Worm (Caenorhabditis elegans) whole organism, mixed stage, embryonic: ENCODE measurements around the gene str-190.

Experiments used
- M03D4.4 ChIP-seq: sonication (generic microtip); optimal IDR thresholded peaks from 2 replicates; lab custom pipeline; 2017; ENCODE audit warnings: mild to moderate bottlenecking, missing genetic modification characterization, missing compliant biosample characterization
- bed-3 ChIP-seq: fragments of 200-800 bp; sonication (Bioruptor generic); optimal IDR thresholded peaks from 3 replicates; lab custom pipeline; 2018; ENCODE audit warnings: mild to moderate bottlenecking, missing genetic modification characterization, moderate library complexity, missing compliant biosample characterization
- blmp-1 ChIP-seq: fragments of 150-350 bp; optimal IDR thresholded peaks from 2 replicates; lab custom pipeline; 2014; ENCODE audit warnings: missing biosample characterization, missing genetic modification characterization
- ceh-39 ChIP-seq: fragments of 150-350 bp; optimal IDR thresholded peaks from 2 replicates; lab custom pipeline; 2014; ENCODE audit warnings: missing biosample characterization, missing genetic modification characterization
- ceh-43 ChIP-seq: fragments of 200-800 bp; sonication (Bioruptor generic); optimal IDR thresholded peaks from 2 replicates; lab custom pipeline; 2018; ENCODE audit warnings: mild to moderate bottlenecking, missing genetic modification characterization, moderate library complexity, missing compliant biosample characterization
- ceh-83 ChIP-seq: fragments of 200-800 bp; sonication (Bioruptor generic); optimal IDR thresholded peaks from 2 replicates; lab custom pipeline; 2018; ENCODE audit warnings: mild to moderate bottlenecking, missing genetic modification characterization, missing compliant biosample characterization
- ces-1 ChIP-seq: fragments of 150-350 bp; optimal IDR thresholded peaks from 2 replicates; lab custom pipeline; 2014; ENCODE audit warnings: missing biosample characterization, missing genetic modification reagents, missing genetic modification characterization
- cnd-1 ChIP-seq: fragments of 200-800 bp; sonication (Bioruptor generic); optimal IDR thresholded peaks from 2 replicates; lab custom pipeline; 2018; ENCODE audit warnings: mild to moderate bottlenecking, missing genetic modification characterization, missing compliant biosample characterization
- drap-1 ChIP-seq: fragments of 200-800 bp; sonication (Bioruptor generic); optimal IDR thresholded peaks from 3 replicates; lab custom pipeline; 2018; ENCODE audit warnings: mild to moderate bottlenecking, missing genetic modification characterization, missing compliant biosample characterization
- elt-1 ChIP-seq: sonication (generic microtip); optimal IDR thresholded peaks from 2 replicates; lab custom pipeline; 2017; ENCODE audit warnings: missing genetic modification characterization, mild to moderate bottlenecking, missing compliant biosample characterization, antibody characterized with exemption, moderate library complexity, borderline replicate concordance; ENCODE audit not compliant: insufficient read depth
- elt-3 ChIP-seq: fragments of 150-350 bp; optimal IDR thresholded peaks from 2 replicates; lab custom pipeline; 2014; ENCODE audit warnings: missing biosample characterization, missing genetic modification characterization
- flh-1 ChIP-seq: fragments of 200-800 bp; sonication (Bioruptor generic); optimal IDR thresholded peaks from 2 replicates; lab custom pipeline; 2018; ENCODE audit warnings: mild to moderate bottlenecking, missing genetic modification characterization, moderate library complexity, missing compliant biosample characterization
- ham-2 ChIP-seq: fragments of 200-800 bp; sonication (Bioruptor generic); optimal IDR thresholded peaks from 2 replicates; lab custom pipeline; 2018; ENCODE audit warnings: mild to moderate bottlenecking, missing genetic modification characterization, missing compliant biosample characterization
- hlh-1 ChIP-seq: fragments of 150-350 bp; optimal IDR thresholded peaks from 2 replicates; lab custom pipeline; 2014; ENCODE audit warnings: missing biosample characterization, missing genetic modification reagents, missing genetic modification characterization
- lin-13 ChIP-seq: fragments of 150-350 bp; optimal IDR thresholded peaks from 2 replicates; lab custom pipeline; 2014; ENCODE audit warnings: missing biosample characterization, missing genetic modification characterization
- lin-32 ChIP-seq: fragments of 200-800 bp; sonication (Bioruptor generic); optimal IDR thresholded peaks from 2 replicates; lab custom pipeline; 2018; ENCODE audit warnings: mild to moderate bottlenecking, missing genetic modification characterization, missing compliant biosample characterization
- lsy-2 ChIP-seq: fragments of 150-350 bp; optimal IDR thresholded peaks from 2 replicates; lab custom pipeline; 2014; ENCODE audit warnings: missing biosample characterization, missing genetic modification characterization
- mab-5 ChIP-seq: fragments of 150-350 bp; optimal IDR thresholded peaks from 2 replicates; lab custom pipeline; 2014; ENCODE audit warnings: missing biosample characterization, missing genetic modification characterization
- mep-1 ChIP-seq: fragments of 150-350 bp; optimal IDR thresholded peaks from 2 replicates; lab custom pipeline; 2017; ENCODE audit warnings: missing biosample characterization, missing genetic modification reagents, missing genetic modification characterization, inconsistent platforms
- mls-2 ChIP-seq: sonication (generic microtip); optimal IDR thresholded peaks from 2 replicates; lab custom pipeline; 2016; ENCODE audit warnings: mild to moderate bottlenecking, missing genetic modification characterization, moderate library complexity, missing compliant biosample characterization
- nhr-12 ChIP-seq: fragments of 150-350 bp; optimal IDR thresholded peaks from 2 replicates; lab custom pipeline; 2014; ENCODE audit warnings: missing biosample characterization, missing genetic modification characterization
- nhr-2 ChIP-seq: fragments of 150-350 bp; optimal IDR thresholded peaks from 2 replicates; lab custom pipeline; 2014; ENCODE audit warnings: missing biosample characterization, missing genetic modification characterization
- nhr-237 ChIP-seq: fragments of 150-350 bp; optimal IDR thresholded peaks from 2 replicates; lab custom pipeline; 2014; ENCODE audit warnings: missing biosample characterization, missing genetic modification characterization
- nhr-28 ChIP-seq: fragments of 150-350 bp; optimal IDR thresholded peaks from 2 replicates; lab custom pipeline; 2014; ENCODE audit warnings: missing biosample characterization, missing genetic modification characterization
- nhr-76 ChIP-seq: sonication (generic microtip); optimal IDR thresholded peaks from 2 replicates; lab custom pipeline; 2017; ENCODE audit warnings: missing biosample characterization, missing genetic modification characterization
- pha-4 ChIP-seq: fragments of 150-350 bp; optimal IDR thresholded peaks from 2 replicates; lab custom pipeline; 2018; ENCODE audit warnings: missing biosample characterization, missing genetic modification reagents, missing genetic modification characterization
- sem-2 ChIP-seq: fragments of 200-800 bp; sonication (Bioruptor generic); optimal IDR thresholded peaks from 2 replicates; lab custom pipeline; 2018; ENCODE audit warnings: mild to moderate bottlenecking, missing genetic modification characterization, missing compliant biosample characterization
- snpc-4 ChIP-seq: fragments of 150-350 bp; optimal IDR thresholded peaks from 2 replicates; lab custom pipeline; 2014; ENCODE audit warnings: missing biosample characterization, missing genetic modification characterization
- sptf-1 ChIP-seq: sonication (generic microtip); optimal IDR thresholded peaks from 2 replicates; lab custom pipeline; 2017; ENCODE audit warnings: mild to moderate bottlenecking, missing genetic modification characterization, moderate library complexity, missing compliant biosample characterization
- tbx-8 ChIP-seq: fragments of 200-800 bp; sonication (Bioruptor generic); optimal IDR thresholded peaks from 2 replicates; lab custom pipeline; 2018; ENCODE audit warnings: mild to moderate bottlenecking, missing genetic modification characterization, moderate library complexity, missing compliant biosample characterization
- unc-120 ChIP-seq: sonication (generic microtip); optimal IDR thresholded peaks from 2 replicates; lab custom pipeline; 2017; ENCODE audit warnings: missing genetic modification characterization, missing compliant biosample characterization; ENCODE audit not compliant: poor library complexity, severe bottlenecking
- unc-39 ChIP-seq: fragments of 150-350 bp; optimal IDR thresholded peaks from 2 replicates; lab custom pipeline; 2014; ENCODE audit warnings: missing biosample characterization, missing genetic modification characterization
- unc-62 ChIP-seq: fragments of 150-350 bp; optimal IDR thresholded peaks from 2 replicates; lab custom pipeline; 2014; ENCODE audit warnings: missing biosample characterization, missing genetic modification reagents, missing genetic modification characterization
- zip-8 ChIP-seq: fragments of 150-350 bp; optimal IDR thresholded peaks from 2 replicates; lab custom pipeline; 2014; ENCODE audit warnings: missing biosample characterization, missing genetic modification characterization
- ztf-11 ChIP-seq: fragments of 150-350 bp; optimal IDR thresholded peaks from 2 replicates; lab custom pipeline; 2014; ENCODE audit warnings: missing biosample characterization, missing genetic modification characterization

The str-190 gene

DNA sequence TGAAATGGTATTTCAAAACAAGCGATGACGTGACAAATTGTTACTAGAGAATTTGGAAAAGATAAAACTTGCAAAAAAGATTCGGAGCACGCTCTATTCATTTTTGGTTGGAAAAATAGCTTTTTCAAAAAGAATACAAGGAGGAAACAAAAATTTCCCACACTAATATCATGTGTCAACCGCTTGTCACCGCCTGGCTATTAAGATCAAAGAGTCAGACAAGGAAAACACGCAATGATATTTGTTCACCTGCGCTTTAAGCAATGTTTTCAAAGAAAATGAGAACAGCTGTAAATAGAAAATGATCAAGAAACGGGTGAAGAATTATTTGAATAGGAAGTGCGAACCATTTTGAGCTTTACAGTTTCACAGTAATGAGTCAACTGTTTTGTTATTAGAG lies 1.5 kb downstream of the str-190 start, which contains the start of gene srh-125:
srh-125 (minus strand) TSS at position 101 of the 400 bp plus-strand sequence.
- TF ChIP-seq sem-2 (GFP tag; lab: Kevin White, UChicago) (no peak), lsy-2 (tag; lab: Kevin White, UChicago) (no peak), blmp-1 (tag; lab: Kevin White, UChicago) (no peak), mab-5 (no peak), elt-3 (tag; lab: Kevin White, UChicago) (no peak), ceh-83 (no peak), ztf-11 (tag; lab: Kevin White, UChicago) (no peak), ceh-43 (GFP tag; lab: Kevin White, UChicago) (no peak), nhr-12 (tag; lab: Kevin White, UChicago) (no peak), elt-1 (tag; lab: Kevin White, UChicago) (no peak), mep-1 (tag; lab: Kevin White, UChicago) (no peak)

- TF ChIP-seq blmp-1 (tag; lab: Kevin White, UChicago) = no peak
- TF ChIP-seq mls-2 (tag; lab: Kevin White, UChicago) = no peak
- no peak for TF ChIP-seq M03D4.4 (tag; lab: Kevin White, UChicago)
- TF ChIP-seq nhr-237 (tag; lab: Kevin White, UChicago) = no peak
- no peak for TF ChIP-seq nhr-76 (tag; lab: Kevin White, UChicago)
- TF ChIP-seq, all 35 proteins: peak for 0
These were observed 5.5 kb downstream of the str-190 start, which contains the start of gene str-28 for ce11 chrV:7472815-7473214. str-28 (minus strand) TSS chrV:7472915.

DNA sequence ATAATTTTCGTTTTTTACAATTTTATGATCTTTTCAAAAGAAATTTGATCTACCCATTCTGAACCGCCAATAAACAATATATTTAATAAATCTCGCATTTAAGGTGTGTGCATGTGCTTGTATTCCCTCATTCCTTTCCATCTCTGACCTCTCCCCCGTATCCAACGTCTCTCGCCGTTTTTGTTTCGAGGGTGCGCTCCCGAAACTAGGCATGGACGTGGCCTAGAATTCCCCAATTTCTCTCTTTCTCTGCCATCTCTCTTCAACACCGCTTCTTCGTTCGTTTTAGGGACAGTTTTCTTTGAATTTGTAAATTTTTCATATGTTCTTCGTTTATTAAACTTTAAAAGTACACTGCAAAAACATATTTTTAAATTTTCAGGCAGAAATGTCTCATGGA lies 12.8 kb downstream of the str-190 start, which contains the start of gene F25E5.1:
F25E5.1 (plus strand) TSS at position 376 of the 400 bp plus-strand sequence.
- TF ChIP-seq unc-39 (tag; lab: Kevin White, UChicago) (no peak), nhr-76 (tag; lab: Kevin White, UChicago) (no peak), nhr-28 (tag; lab: Kevin White, UChicago) (no peak), ceh-39 (tag; lab: Kevin White, UChicago) (no peak), nhr-2 (tag; lab: Kevin White, UChicago) (no peak), M03D4.4 (tag; lab: Kevin White, UChicago) (peak; percentile 37), ztf-11 (tag; lab: Kevin White, UChicago) (no peak), flh-1 (GFP tag; lab: Kevin White, UChicago) (no peak), mls-2 (tag; lab: Kevin White, UChicago) (no peak), lin-13 (tag; lab: Kevin White, UChicago) (peak; percentile 54), nhr-237 (tag; lab: Kevin White, UChicago) (peak; percentile 31), ham-2 (GFP tag; lab: Kevin White, UChicago) (no peak), elt-1 (tag; lab: Kevin White, UChicago) (no peak), sem-2 (GFP tag; lab: Kevin White, UChicago) (no peak), unc-62 (no peak), snpc-4 (tag; lab: Kevin White, UChicago) (no peak), ceh-83 (no peak), elt-3 (tag; lab: Kevin White, UChicago) (no peak), blmp-1 (tag; lab: Kevin White, UChicago) (no peak), mab-5 (no peak), mep-1 (tag; lab: Kevin White, UChicago) (peak; percentile 59), bed-3 (GFP tag; lab: Kevin White, UChicago) (no peak), sptf-1 (tag; lab: Kevin White, UChicago) (peak; percentile 45), lsy-2 (tag; lab: Kevin White, UChicago) (peak; percentile 58), zip-8 (tag; lab: Kevin White, UChicago) (no peak), tbx-8 (GFP tag; lab: Kevin White, UChicago) (no peak), unc-120 (tag; lab: Kevin White, UChicago) (peak; percentile 98), ces-1 (GFP tag; lab: Kevin White, UChicago) (no peak), lin-32 (GFP tag; lab: Kevin White, UChicago) (no peak), pha-4 (tag; lab: Kevin White, UChicago) (peak; percentile 44), hlh-1 (tag; lab: Kevin White, UChicago) (no peak), nhr-12 (tag; lab: Kevin White, UChicago) (no peak), drap-1 (GFP tag; lab: Kevin White, UChicago) (no peak), cnd-1 (tag; lab: Kevin White, UChicago) (no peak), ceh-43 (GFP tag; lab: Kevin White, UChicago) (no peak)
